Fruit fly (Drosophila melanogaster): ENCODE measurements around the gene glob2.

DNA sequence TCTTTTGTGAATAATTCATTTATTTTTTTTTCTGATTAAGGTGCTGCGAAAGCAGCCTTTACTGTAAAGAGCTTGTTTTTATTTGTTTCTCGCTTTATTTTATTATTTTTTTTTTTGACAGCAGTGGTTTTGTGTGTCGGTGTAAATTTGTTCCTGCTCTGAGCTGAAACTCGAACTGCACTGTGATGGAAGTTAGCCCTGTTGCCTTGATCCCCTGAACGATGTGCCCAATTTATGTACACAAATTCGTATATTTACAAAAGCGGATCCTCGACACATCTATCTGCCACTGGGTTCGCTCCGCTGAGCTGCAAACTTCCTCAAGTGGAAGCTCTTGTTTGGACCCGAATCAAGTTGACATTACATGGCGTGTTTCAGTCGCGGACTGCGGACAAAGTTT, 48.5 kb downstream of the glob2 start, which contains the start of gene CG1137:
- TF ChIP-seq h (optimal IDR thresholded peaks at IDR 0.05) = no peak
- TF ChIP-seq psq (optimal IDR thresholded peaks at IDR 0.05) = no peak
- no peak for TF ChIP-seq ttk (optimal IDR thresholded peaks at IDR 0.05)

All from Kc167 (cell line).